Worm (Caenorhabditis elegans): ENCODE results near the gene glr-1.
"Not testable (repeated sequence)": the region's sequence is repeated elsewhere in the genome, so short reads cannot be mapped to it uniquely, and the experiment has no call there.

- not testable (repeated sequence) for TF ChIP-seq mcd-1 (GFP tag; IDR thresholded peaks at IDR 0.05); unc-130 (GFP tag; optimal IDR thresholded peaks at IDR 0.05); nhr-179 (tag; optimal IDR thresholded peaks at IDR 0.05)
Observed at ce11 chrIII:8541028-8541427, 47.4 kb downstream of the glr-1 start.

Data from whole organism, young adult.